Worm (Caenorhabditis elegans) whole organism, L4/young adult: ENCODE results near the gene nhr-198.
"Not testable (repeated sequence)": the region's sequence is repeated elsewhere in the genome, so short reads cannot be mapped to it uniquely, and the experiment has no call there.

Experiments
- W03F9.2 ChIP-seq: fragments of 150-350 bp; optimal IDR thresholded peaks from 2 replicates; lab custom pipeline; 2014; ENCODE audit warnings: missing biosample characterization, missing genetic modification characterization
- dao-5 ChIP-seq: sonication (generic microtip); optimal IDR thresholded peaks from 2 replicates; lab custom pipeline; 2016; ENCODE audit warnings: missing genotype, missing genetic modification characterization, moderate library complexity, missing compliant biosample characterization
- him-1 ChIP-seq: sonication (generic microtip); optimal IDR thresholded peaks from 2 replicates; lab custom pipeline; 2016; ENCODE audit warnings: missing genotype, missing genetic modification reagents, missing genetic modification characterization, missing compliant biosample characterization

DNA sequence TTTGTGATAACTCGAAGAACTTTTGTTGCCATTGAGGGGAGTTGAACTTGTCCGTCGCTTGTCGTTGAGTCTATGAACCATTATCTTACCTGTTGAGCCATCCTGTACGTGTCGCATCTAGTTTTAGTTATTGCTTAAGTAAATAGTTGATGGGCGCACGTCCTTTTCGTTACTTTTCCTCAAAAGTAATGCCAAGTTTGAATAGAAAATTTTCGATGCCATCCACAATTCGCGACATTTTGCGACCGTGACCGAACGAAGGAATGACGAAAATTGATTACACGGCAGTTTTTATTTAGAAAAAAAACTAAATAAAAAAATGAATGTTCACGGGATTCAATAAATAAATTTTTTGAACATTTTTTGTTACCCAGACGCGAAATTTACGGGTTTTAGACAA, 25.6 kb upstream of the nhr-198 start, which contains the start of gene F53E4.1:
- not testable (repeated sequence) for TF ChIP-seq him-1 (tag; lab: Kevin White, UChicago); dao-5; W03F9.2
